Fruit fly (Drosophila melanogaster) whole organism, pupa: ENCODE results near the gene CG12289.

Experiments
- CG10348 ChIP-seq: fragments of 200-800 bp; sonication (Bioruptor generic); IDR thresholded peaks from 2 replicates; pipeline ENCODE4 v1.3.6; 2022; ENCODE audit warnings: missing biosample characterization, missing genetic modification characterization
- CG12605 ChIP-seq: fragments of 200-800 bp; sonication (Bioruptor generic); IDR thresholded peaks from 2 replicates; pipeline ENCODE4 v1.3.6; 2022; ENCODE audit warnings: missing biosample characterization, missing genetic modification characterization
- CG13204 ChIP-seq: fragments of 200-800 bp; sonication (Bioruptor generic); optimal IDR thresholded peaks from 2 replicates; lab custom pipeline; 2018; ENCODE audit warnings: missing biosample characterization, mild to moderate bottlenecking, missing genetic modification characterization, moderate library complexity
- CG14655 ChIP-seq: fragments of 200-800 bp; sonication (Bioruptor generic); optimal IDR thresholded peaks from 3 replicates; lab custom pipeline; 2017; ENCODE audit warnings: mild to moderate bottlenecking, missing biosample characterization, missing genetic modification reagents, missing genetic modification characterization
- CG15710 ChIP-seq: fragments of 200-800 bp; sonication (Bioruptor generic); optimal IDR thresholded peaks from 2 replicates; lab custom pipeline; 2018; ENCODE audit warnings: missing biosample characterization, mild to moderate bottlenecking, missing genetic modification characterization, moderate library complexity
- CG17806 ChIP-seq: fragments of 200-800 bp; sonication (Bioruptor generic); optimal IDR thresholded peaks from 2 replicates; lab custom pipeline; 2018; ENCODE audit warnings: missing biosample characterization, mild to moderate bottlenecking, missing genetic modification characterization, moderate library complexity
- CG32121 ChIP-seq: fragments of 200-800 bp; sonication (Bioruptor generic); IDR thresholded peaks from 2 replicates; pipeline ENCODE4 v1.3.6; 2022; ENCODE audit warnings: missing biosample characterization, missing genetic modification characterization
- CG34367 ChIP-seq: fragments of 200-800 bp; sonication (Bioruptor generic); optimal IDR thresholded peaks from 2 replicates; lab custom pipeline; 2018; ENCODE audit warnings: missing biosample characterization, mild to moderate bottlenecking, missing genetic modification characterization
- CG4496 ChIP-seq: fragments of 200-800 bp; sonication (Bioruptor generic); IDR thresholded peaks from 3 replicates; pipeline ENCODE4 v1.3.6; 2022; ENCODE audit warnings: missing biosample characterization, missing genetic modification characterization
- CG8159 ChIP-seq: fragments of 200-800 bp; sonication (Bioruptor generic); optimal IDR thresholded peaks from 3 replicates; lab custom pipeline; 2018; ENCODE audit warnings: missing biosample characterization, mild to moderate bottlenecking, missing genetic modification characterization, moderate library complexity
- CG8301 ChIP-seq: fragments of 200-800 bp; sonication (Bioruptor generic); optimal IDR thresholded peaks from 2 replicates; lab custom pipeline; 2018; ENCODE audit warnings: missing biosample characterization, mild to moderate bottlenecking, missing genetic modification characterization
- CG9948 ChIP-seq: fragments of 200-800 bp; sonication (Bioruptor generic); optimal IDR thresholded peaks from 2 replicates; lab custom pipeline; 2018; ENCODE audit warnings: missing biosample characterization, mild to moderate bottlenecking, missing genetic modification characterization, moderate library complexity
- D1 ChIP-seq: fragments of 200-800 bp; sonication (Bioruptor generic); optimal IDR thresholded peaks from 2 replicates; lab custom pipeline; 2018; ENCODE audit warnings: missing biosample characterization, mild to moderate bottlenecking, missing genetic modification characterization, moderate library complexity
- EcR ChIP-seq: fragments of 200-800 bp; sonication (Bioruptor generic); optimal IDR thresholded peaks from 3 replicates; lab custom pipeline; 2019; ENCODE audit warnings: missing biosample characterization, missing genetic modification characterization, mild to moderate bottlenecking, moderate library complexity, missing genetic modification reagents
- Ets98B ChIP-seq: fragments of 200-800 bp; sonication (Bioruptor generic); IDR thresholded peaks from 2 replicates; pipeline ENCODE4 v1.3.6; 2022; ENCODE audit warnings: missing biosample characterization, missing genetic modification characterization
- Pif1A ChIP-seq: fragments of 200-800 bp; sonication (Bioruptor generic); optimal IDR thresholded peaks from 3 replicates; lab custom pipeline; 2016; ENCODE audit warnings: missing biosample characterization, missing genetic modification characterization
- Pif1B ChIP-seq: fragments of 200-800 bp; sonication (Bioruptor generic); optimal IDR thresholded peaks from 3 replicates; lab custom pipeline; 2016; ENCODE audit warnings: missing biosample characterization, missing genetic modification characterization
- Snoo ChIP-seq: fragments of 200-800 bp; sonication (Bioruptor generic); optimal IDR thresholded peaks from 3 replicates; lab custom pipeline; 2017; ENCODE audit warnings: missing biosample characterization, mild to moderate bottlenecking, missing genetic modification characterization, inconsistent platforms
- fd96Ca ChIP-seq: fragments of 200-800 bp; sonication (Bioruptor generic); IDR thresholded peaks from 3 replicates; pipeline ENCODE4 v1.3.6; 2022; ENCODE audit warnings: missing biosample characterization, missing genetic modification characterization
- gl ChIP-seq: fragments of 200-800 bp; sonication (Bioruptor generic); optimal IDR thresholded peaks from 2 replicates; lab custom pipeline; 2018; ENCODE audit warnings: missing biosample characterization, mild to moderate bottlenecking, missing genetic modification characterization
- rn ChIP-seq: fragments of 200-800 bp; sonication (Bioruptor generic); IDR thresholded peaks from 2 replicates; pipeline ENCODE4 v1.3.6; 2022; ENCODE audit warnings: missing biosample characterization, missing genetic modification characterization

CG12289 gene

DNA sequence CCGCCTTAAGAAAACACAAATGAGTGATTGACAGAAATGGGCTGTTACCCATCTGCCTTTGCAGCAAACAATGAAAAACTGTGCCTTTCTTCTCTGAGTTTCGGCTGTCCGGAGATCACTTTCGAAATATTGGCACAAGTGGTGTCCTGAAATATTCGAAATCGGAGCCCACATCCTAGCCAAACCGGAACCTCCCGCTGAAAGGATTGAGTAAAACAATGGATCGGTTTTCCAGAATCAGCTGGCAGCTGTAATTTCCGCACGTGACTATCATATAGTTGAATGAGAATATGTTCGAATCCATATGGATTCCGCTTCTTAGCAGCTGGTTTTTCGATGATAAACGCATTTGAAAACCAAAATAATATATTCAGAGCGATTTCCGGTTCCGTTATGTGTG lies 24.2 kb downstream of the CG12289 start:
- TF ChIP-seq CG8301 (tag; lab: Kevin White, UChicago): no peak
- TF ChIP-seq fd96Ca (GFP tag; lab: Robert Waterston, UW): no peak
- no peak for TF ChIP-seq CG32121
- no peak for TF ChIP-seq Snoo (tag; lab: Kevin White, UChicago)
- TF ChIP-seq EcR (GFP tag; lab: Kevin White, UChicago): no peak
- TF ChIP-seq CG14655: no peak
- TF ChIP-seq Ets98B (GFP tag; lab: Robert Waterston, UW): no peak
- TF ChIP-seq CG17806 (tag; lab: Kevin White, UChicago): no peak
- TF ChIP-seq D1 (tag; lab: Kevin White, UChicago): no peak
- no peak for TF ChIP-seq CG8159 (tag; lab: Kevin White, UChicago)
- no peak for TF ChIP-seq CG4496 (GFP tag; lab: Robert Waterston, UW)
- TF ChIP-seq CG13204 (GFP tag; lab: Kevin White, UChicago): no peak
- no peak for TF ChIP-seq CG10348
- no peak for TF ChIP-seq CG34367 (tag; lab: Kevin White, UChicago)
- TF ChIP-seq Pif1A (GFP tag; lab: Kevin White, UChicago): no peak
- TF ChIP-seq CG12605: no peak
- no peak for TF ChIP-seq gl
- no peak for TF ChIP-seq CG9948 (tag; lab: Kevin White, UChicago)
- TF ChIP-seq, all 21 proteins: peak for 0

DNA sequence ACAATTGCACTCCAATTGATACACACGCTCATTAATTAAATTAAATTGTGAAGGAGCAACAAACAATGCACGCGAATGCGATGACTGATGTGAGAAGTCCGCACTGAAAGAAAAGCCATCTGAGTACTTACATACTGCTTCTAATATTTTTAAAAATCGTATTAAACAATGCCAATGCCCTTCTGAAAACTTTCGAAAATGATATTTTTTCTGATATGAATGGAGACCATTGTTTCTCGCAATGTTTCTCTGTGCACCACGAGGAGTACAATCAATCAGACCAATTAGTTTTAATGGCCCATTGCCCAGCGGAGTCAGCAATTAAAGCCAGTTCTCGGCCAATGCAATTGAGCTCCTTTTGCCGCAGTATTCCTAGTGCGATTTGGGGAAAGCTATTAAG lies 25.1 kb downstream of the CG12289 start:
- TF ChIP-seq rn (GFP tag; lab: Robert Waterston, UW) (0 out of 2 replicates have a peak, but pooled peaks have one; percentile 15), CG32121 (0 out of 2 replicates have a peak, but pooled peaks have one; percentile 18), CG10348 (no peak), gl (no peak), CG12605 (no peak), Pif1B (GFP tag; lab: Kevin White, UChicago) (no peak), CG15710 (tag; lab: Kevin White, UChicago) (peak; percentile 6), CG14655 (peak; percentile 31), D1 (tag; lab: Kevin White, UChicago) (no peak), CG8301 (tag; lab: Kevin White, UChicago) (no peak), EcR (GFP tag; lab: Kevin White, UChicago) (no peak), fd96Ca (GFP tag; lab: Robert Waterston, UW) (peak; percentile 65), CG8159 (tag; lab: Kevin White, UChicago) (peak; percentile 56), CG17806 (tag; lab: Kevin White, UChicago) (peak; percentile 21), Pif1A (GFP tag; lab: Kevin White, UChicago) (no peak), Snoo (tag; lab: Kevin White, UChicago) (no peak), CG9948 (tag; lab: Kevin White, UChicago) (peak; percentile 4), CG4496 (GFP tag; lab: Robert Waterston, UW) (peak; percentile 71), CG34367 (tag; lab: Kevin White, UChicago) (no peak), CG13204 (GFP tag; lab: Kevin White, UChicago) (no peak), Ets98B (GFP tag; lab: Robert Waterston, UW) (no peak)

- no peak for TF ChIP-seq CG4496 (GFP tag; lab: Robert Waterston, UW)
- TF ChIP-seq D1 (tag; lab: Kevin White, UChicago): no peak
- TF ChIP-seq CG8301 (tag; lab: Kevin White, UChicago): no peak
- TF ChIP-seq Ets98B (GFP tag; lab: Robert Waterston, UW): no peak
- TF ChIP-seq CG15710 (tag; lab: Kevin White, UChicago): no peak
- TF ChIP-seq gl: no peak
- no peak for TF ChIP-seq rn (GFP tag; lab: Robert Waterston, UW)
- TF ChIP-seq EcR (GFP tag; lab: Kevin White, UChicago): no peak
- no peak for TF ChIP-seq Snoo (tag; lab: Kevin White, UChicago)
- TF ChIP-seq CG13204 (GFP tag; lab: Kevin White, UChicago): no peak
- TF ChIP-seq Pif1A (GFP tag; lab: Kevin White, UChicago): no peak
- TF ChIP-seq CG8159 (tag; lab: Kevin White, UChicago): no peak
- TF ChIP-seq CG10348: no peak
- no peak for TF ChIP-seq CG9948 (tag; lab: Kevin White, UChicago)
These were observed 25.8 kb downstream of the CG12289 start for dm6 chr3L:11432472-11432871.

DNA sequence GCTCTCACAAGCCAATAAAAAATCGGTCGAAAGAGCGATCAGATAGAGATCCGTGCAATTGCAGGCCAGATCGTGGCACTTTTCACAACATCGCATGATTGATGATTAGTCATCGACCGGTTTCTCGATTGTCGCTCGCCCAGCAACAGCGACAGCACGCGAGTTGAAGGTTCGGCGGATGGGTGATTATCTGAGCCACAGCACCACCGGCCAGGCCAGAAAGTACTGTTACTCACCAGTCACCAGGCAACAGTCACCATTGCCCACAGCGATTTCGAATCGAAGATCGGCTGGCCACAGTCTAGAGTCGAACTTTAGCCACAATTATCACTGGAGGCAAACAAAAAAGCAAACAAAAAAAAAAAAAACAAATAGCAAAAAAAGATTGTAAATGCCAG lies 26.3 kb downstream of the CG12289 start:
- TF ChIP-seq D1 (tag; lab: Kevin White, UChicago) (no peak), gl (no peak), rn (GFP tag; lab: Robert Waterston, UW) (no peak), CG15710 (tag; lab: Kevin White, UChicago) (no peak), CG12605 (no peak), CG8159 (tag; lab: Kevin White, UChicago) (no peak), CG32121 (0 out of 2 replicates have a peak, but pooled peaks have one; percentile 14), CG10348 (no peak), Ets98B (GFP tag; lab: Robert Waterston, UW) (no peak), Snoo (tag; lab: Kevin White, UChicago) (no peak), EcR (GFP tag; lab: Kevin White, UChicago) (peak; percentile 65), CG14655 (no peak), Pif1A (GFP tag; lab: Kevin White, UChicago) (no peak), CG8301 (tag; lab: Kevin White, UChicago) (no peak), CG4496 (GFP tag; lab: Robert Waterston, UW) (no peak), fd96Ca (GFP tag; lab: Robert Waterston, UW) (0 out of 3 replicates have a peak, but pooled peaks have one; percentile 24), CG9948 (tag; lab: Kevin White, UChicago) (no peak), CG13204 (GFP tag; lab: Kevin White, UChicago) (no peak), Pif1B (GFP tag; lab: Kevin White, UChicago) (no peak), CG17806 (tag; lab: Kevin White, UChicago) (no peak), CG34367 (tag; lab: Kevin White, UChicago) (no peak)

- TF ChIP-seq CG34367 (tag; lab: Kevin White, UChicago) (peak; percentile 94), Pif1B (GFP tag; lab: Kevin White, UChicago) (peak; percentile 89), CG13204 (GFP tag; lab: Kevin White, UChicago) (peak; percentile 87), EcR (GFP tag; lab: Kevin White, UChicago) (peak; percentile 49), CG8301 (tag; lab: Kevin White, UChicago) (peak; percentile 82), rn (GFP tag; lab: Robert Waterston, UW) (peak; percentile 87), CG17806 (tag; lab: Kevin White, UChicago) (peak; percentile 87), CG15710 (tag; lab: Kevin White, UChicago) (peak; percentile 94), Snoo (tag; lab: Kevin White, UChicago) (peak; percentile 95), CG32121 (peak; percentile 95), CG4496 (GFP tag; lab: Robert Waterston, UW) (peak; percentile 95), gl (peak; percentile 81), D1 (tag; lab: Kevin White, UChicago) (peak; percentile 69), CG9948 (tag; lab: Kevin White, UChicago) (peak; percentile 81), Pif1A (GFP tag; lab: Kevin White, UChicago) (peak; percentile 94), CG12605 (peak; percentile 88), CG8159 (tag; lab: Kevin White, UChicago) (peak; percentile 89), Ets98B (GFP tag; lab: Robert Waterston, UW) (peak; percentile 96), CG10348 (peak; percentile 93), CG14655 (peak; percentile 81), fd96Ca (GFP tag; lab: Robert Waterston, UW) (peak; percentile 97)
These were observed 26.9 kb downstream of the CG12289 start for dm6 chr3L:11431251-11431925.
